Fruit fly (Drosophila melanogaster) whole organism, embryonic: ENCODE results near the gene CG31636.
A peak's percentile ranks its signal among the peaks of the same experiment; 100 is the strongest.

Source experiments
- Adf1 ChIP-seq: fragments of 200-800 bp; sonication (Bioruptor generic); IDR thresholded peaks from 2 replicates; pipeline ENCODE4 v1.3.6; 2022; ENCODE audit warnings: missing biosample characterization, missing genetic modification characterization
- CG10543 ChIP-seq: fragments of 200-800 bp; sonication (Bioruptor generic); optimal IDR thresholded peaks from 3 replicates; lab custom pipeline; 2017; ENCODE audit warnings: missing biosample characterization, mild to moderate bottlenecking, missing genetic modification characterization, moderate library complexity
- CG11560 ChIP-seq: fragments of 200-800 bp; sonication (Bioruptor generic); IDR thresholded peaks from 3 replicates; pipeline ENCODE4 v1.3.6; 2022; ENCODE audit warnings: missing biosample characterization, missing genetic modification characterization
- CG11723 ChIP-seq: fragments of 200-800 bp; sonication (Bioruptor generic); optimal IDR thresholded peaks from 2 replicates; lab custom pipeline; 2017; ENCODE audit warnings: missing biosample characterization, mild to moderate bottlenecking, missing genetic modification characterization
- CG12744 ChIP-seq: fragments of 200-800 bp; sonication (Bioruptor generic); optimal IDR thresholded peaks from 2 replicates; lab custom pipeline; 2016; ENCODE audit warnings: missing biosample characterization, missing genetic modification characterization
- CG14710 ChIP-seq: fragments of 200-800 bp; sonication (Bioruptor generic); optimal IDR thresholded peaks from 3 replicates; lab custom pipeline; 2019; ENCODE audit warnings: missing biosample characterization, mild to moderate bottlenecking, missing genetic modification characterization, moderate library complexity
- CG15601 ChIP-seq: fragments of 200-800 bp; sonication (Bioruptor generic); optimal IDR thresholded peaks from 3 replicates; lab custom pipeline; 2019; ENCODE audit warnings: missing biosample characterization, mild to moderate bottlenecking, missing genetic modification characterization, moderate library complexity
- CG17361 ChIP-seq: fragments of 200-800 bp; sonication (Bioruptor generic); IDR thresholded peaks from 3 replicates; pipeline ENCODE4 v1.3.6; 2022; ENCODE audit warnings: missing biosample characterization, missing genetic modification characterization
- CG17568 ChIP-seq: fragments of 200-800 bp; sonication (Bioruptor generic); optimal IDR thresholded peaks from 2 replicates; lab custom pipeline; 2018; ENCODE audit warnings: missing biosample characterization, mild to moderate bottlenecking, missing genetic modification characterization, moderate library complexity
- CG30431 ChIP-seq: fragments of 200-800 bp; sonication (Bioruptor generic); optimal IDR thresholded peaks from 2 replicates; lab custom pipeline; 2017; ENCODE audit warnings: missing biosample characterization, missing genetic modification characterization
- CG3847 ChIP-seq: fragments of 200-800 bp; sonication (Bioruptor generic); IDR thresholded peaks from 2 replicates; pipeline ENCODE4 v1.3.6; 2022; ENCODE audit warnings: missing biosample characterization, missing genetic modification characterization
- CG42726 ChIP-seq: fragments of 200-800 bp; sonication (Bioruptor generic); IDR thresholded peaks from 2 replicates; pipeline ENCODE4 v1.3.6; 2022; ENCODE audit warnings: missing biosample characterization, missing genetic modification characterization; ENCODE audit not compliant: partially characterized antibody
- CG4282 ChIP-seq: fragments of 200-800 bp; sonication (Bioruptor generic); optimal IDR thresholded peaks from 2 replicates; lab custom pipeline; 2016; ENCODE audit warnings: missing biosample characterization, missing genetic modification characterization
- CG4360 ChIP-seq: fragments of 200-800 bp; sonication (Bioruptor generic); IDR thresholded peaks from 2 replicates; pipeline ENCODE4 v1.3.6; 2022; ENCODE audit warnings: missing biosample characterization, missing genetic modification characterization
- CG6254 ChIP-seq: fragments of 200-800 bp; sonication (Bioruptor generic); optimal IDR thresholded peaks from 3 replicates; lab custom pipeline; 2017; ENCODE audit warnings: mild to moderate bottlenecking, missing biosample characterization, missing genetic modification reagents, missing genetic modification characterization
- CG7987 ChIP-seq: fragments of 200-800 bp; sonication (Bioruptor generic); optimal IDR thresholded peaks from 2 replicates; lab custom pipeline; 2018; ENCODE audit warnings: missing biosample characterization, mild to moderate bottlenecking, missing genetic modification characterization, moderate library complexity
- CG9215 ChIP-seq: fragments of 200-800 bp; sonication (Bioruptor generic); IDR thresholded peaks from 2 replicates; pipeline ENCODE4 v1.3.6; 2022; ENCODE audit warnings: missing biosample characterization, missing genetic modification characterization
- Doc2 ChIP-seq: fragments of 200-800 bp; sonication (Bioruptor generic); IDR thresholded peaks from 2 replicates; pipeline ENCODE4 v1.3.6; 2022; ENCODE audit warnings: missing biosample characterization, missing genetic modification characterization
- Ets97D ChIP-seq: fragments of 200-800 bp; sonication (Bioruptor generic); optimal IDR thresholded peaks from 3 replicates; lab custom pipeline; 2016; ENCODE audit warnings: missing biosample characterization, missing genetic modification characterization
- Gsc ChIP-seq: fragments of 200-800 bp; sonication (Bioruptor generic); IDR thresholded peaks from 2 replicates; pipeline ENCODE4 v1.3.6; 2022; ENCODE audit warnings: missing biosample characterization, missing genetic modification characterization
- H2.0 ChIP-seq: fragments of 200-800 bp; sonication (Bioruptor generic); IDR thresholded peaks from 2 replicates; pipeline ENCODE4 v1.3.6; 2022; ENCODE audit warnings: missing biosample characterization, missing genetic modification characterization
- HLH3B ChIP-seq: fragments of 200-800 bp; sonication (Bioruptor generic); IDR thresholded peaks from 2 replicates; pipeline ENCODE4 v1.3.6; 2022; ENCODE audit warnings: missing biosample characterization, missing genetic modification characterization
- Hand ChIP-seq: fragments of 200-800 bp; sonication (Bioruptor generic); optimal IDR thresholded peaks from 2 replicates; lab custom pipeline; 2017; ENCODE audit warnings: mild to moderate bottlenecking, missing biosample characterization, missing genetic modification reagents, missing genetic modification characterization
- Hmr ChIP-seq: fragments of 200-800 bp; sonication (Bioruptor generic); optimal IDR thresholded peaks from 3 replicates; lab custom pipeline; 2017; ENCODE audit warnings: mild to moderate bottlenecking, missing biosample characterization, missing genetic modification reagents, missing genetic modification characterization
- Hmx ChIP-seq: fragments of 200-800 bp; sonication (Bioruptor generic); optimal IDR thresholded peaks from 2 replicates; lab custom pipeline; 2016; ENCODE audit warnings: missing biosample characterization, missing genetic modification characterization
- Hr39 ChIP-seq: fragments of >200 bp; optimal IDR thresholded peaks from 2 replicates; lab custom pipeline; 2017
- Hr51 ChIP-seq, 2 experiments: fragments of 200-800 bp; sonication (Bioruptor generic); optimal IDR thresholded peaks; 2 replicates in 1 of 2; 3 replicates in 1 of 2; lab custom pipeline; 2016 to 2018; ENCODE audit warnings: missing biosample characterization in 2 of 2, missing genetic modification characterization in 2 of 2, mild to moderate bottlenecking in 1 of 2, moderate library complexity in 1 of 2
- Jarid2 ChIP-seq: fragments of 200-800 bp; sonication (Bioruptor generic); optimal IDR thresholded peaks from 3 replicates; lab custom pipeline; 2017; ENCODE audit warnings: mild to moderate bottlenecking, missing biosample characterization, missing genetic modification reagents, missing genetic modification characterization
- Kr ChIP-seq: fragments of 200-800 bp; sonication (Bioruptor generic); optimal IDR thresholded peaks from 2 replicates; lab custom pipeline; 2017; ENCODE audit warnings: missing biosample characterization, mild to moderate bottlenecking, missing genetic modification characterization
- Mad ChIP-seq: fragments of 200-800 bp; sonication (Bioruptor generic); optimal IDR thresholded peaks from 2 replicates; lab custom pipeline; 2016; ENCODE audit warnings: missing biosample characterization, missing genetic modification characterization
- Poxn ChIP-seq: fragments of 200-800 bp; sonication (Bioruptor generic); IDR thresholded peaks from 2 replicates; pipeline ENCODE4 v1.3.6; 2022; ENCODE audit warnings: missing biosample characterization, missing genetic modification characterization
- Side ChIP-seq: fragments of 200-800 bp; sonication (Bioruptor generic); optimal IDR thresholded peaks from 2 replicates; lab custom pipeline; 2016; ENCODE audit warnings: missing biosample characterization, missing genetic modification characterization
- Sry-β ChIP-seq: fragments of 200-800 bp; sonication (Bioruptor generic); optimal IDR thresholded peaks from 2 replicates; lab custom pipeline; 2018; ENCODE audit warnings: missing biosample characterization, mild to moderate bottlenecking, missing genetic modification characterization, moderate library complexity
- abd-A ChIP-seq: fragments of 200-800 bp; sonication (Bioruptor generic); optimal IDR thresholded peaks from 3 replicates; lab custom pipeline; 2019; ENCODE audit warnings: missing biosample characterization, mild to moderate bottlenecking, missing genetic modification characterization, moderate library complexity
- ac ChIP-seq: fragments of 200-800 bp; sonication (Bioruptor generic); optimal IDR thresholded peaks from 3 replicates; lab custom pipeline; 2017; ENCODE audit warnings: missing biosample characterization, mild to moderate bottlenecking, missing genetic modification characterization
- aop ChIP-seq: fragments of 200-800 bp; sonication (Bioruptor generic); IDR thresholded peaks from 2 replicates; pipeline ENCODE4 v1.3.6; 2022; ENCODE audit warnings: missing biosample characterization, missing genetic modification characterization
- bbx ChIP-seq: fragments of 200-800 bp; sonication (Bioruptor generic); IDR thresholded peaks from 2 replicates; pipeline ENCODE4 v1.3.6; 2022; ENCODE audit warnings: missing biosample characterization, missing genetic modification characterization; ENCODE audit not compliant: partially characterized antibody
- cad ChIP-seq: fragments of >200 bp; optimal IDR thresholded peaks from 2 replicates; lab custom pipeline; 2017; ENCODE audit warnings: missing biosample characterization, missing genetic modification characterization
- cwo ChIP-seq: fragments of 200-800 bp; sonication (Bioruptor generic); optimal IDR thresholded peaks from 3 replicates; lab custom pipeline; 2017; ENCODE audit warnings: missing biosample characterization, missing genetic modification characterization, mild to moderate bottlenecking, moderate library complexity, missing genetic modification reagents
- en ChIP-seq: fragments of 200-800 bp; sonication (Bioruptor generic); optimal IDR thresholded peaks from 2 replicates; lab custom pipeline; 2016; ENCODE audit warnings: missing biosample characterization, missing genetic modification characterization
- eyg ChIP-seq: fragments of 200-800 bp; sonication (Bioruptor generic); optimal IDR thresholded peaks from 3 replicates; lab custom pipeline; 2016; ENCODE audit warnings: missing biosample characterization, missing genetic modification characterization
- fru ChIP-seq: fragments of >200 bp; optimal IDR thresholded peaks from 2 replicates; lab custom pipeline; 2017
- gfzf ChIP-seq: fragments of 200-800 bp; sonication (Bioruptor generic); optimal IDR thresholded peaks from 2 replicates; lab custom pipeline; 2016; ENCODE audit warnings: missing biosample characterization, mild to moderate bottlenecking, missing genetic modification characterization, moderate library complexity
- gsb ChIP-seq: fragments of 200-800 bp; sonication (Bioruptor generic); IDR thresholded peaks from 2 replicates; pipeline ENCODE4 v1.3.6; 2022; ENCODE audit warnings: missing biosample characterization, missing genetic modification characterization
- pan ChIP-seq, 4 experiments: fragments of >200 bp in 3 of 4; fragments of 200-800 bp in 1 of 4; sonication (Bioruptor generic) in 1 of 4; optimal IDR thresholded peaks in 3 of 4; IDR thresholded peaks in 1 of 4; 2 replicates each; pipeline versions ENCODE4 v1.3.6 to Lab custom; 2017 to 2022; ENCODE audit warnings: missing biosample characterization in 2 of 4, missing genetic modification characterization in 2 of 4, mixed read lengths in 1 of 4
- sc ChIP-seq, 3 experiments: fragments of >200 bp in 2 of 3; fragments of 200-800 bp in 1 of 3; sonication (Bioruptor generic) in 1 of 3; optimal IDR thresholded peaks; 2 replicates in 2 of 3; 3 replicates in 1 of 3; lab custom pipeline; 2017; ENCODE audit warnings: mild to moderate bottlenecking in 1 of 3, missing biosample characterization in 1 of 3, missing genetic modification characterization in 1 of 3, missing genetic modification reagents in 1 of 3
- sens ChIP-seq: fragments of 200-800 bp; sonication (Bioruptor generic); peaks from one replicate; lab custom pipeline; 2016; ENCODE audit warnings: missing biosample characterization, missing genetic modification characterization
- toy ChIP-seq: fragments of 200-800 bp; sonication (Bioruptor generic); IDR thresholded peaks from 2 replicates; pipeline ENCODE4 v1.3.6; 2022; ENCODE audit warnings: missing biosample characterization, missing genetic modification characterization
- unc-4 ChIP-seq: fragments of 200-800 bp; sonication (Bioruptor generic); IDR thresholded peaks from 2 replicates; pipeline ENCODE4 v1.3.6; 2022; ENCODE audit warnings: missing biosample characterization, missing genetic modification characterization; ENCODE audit not compliant: partially characterized antibody

CG31636 gene

DNA sequence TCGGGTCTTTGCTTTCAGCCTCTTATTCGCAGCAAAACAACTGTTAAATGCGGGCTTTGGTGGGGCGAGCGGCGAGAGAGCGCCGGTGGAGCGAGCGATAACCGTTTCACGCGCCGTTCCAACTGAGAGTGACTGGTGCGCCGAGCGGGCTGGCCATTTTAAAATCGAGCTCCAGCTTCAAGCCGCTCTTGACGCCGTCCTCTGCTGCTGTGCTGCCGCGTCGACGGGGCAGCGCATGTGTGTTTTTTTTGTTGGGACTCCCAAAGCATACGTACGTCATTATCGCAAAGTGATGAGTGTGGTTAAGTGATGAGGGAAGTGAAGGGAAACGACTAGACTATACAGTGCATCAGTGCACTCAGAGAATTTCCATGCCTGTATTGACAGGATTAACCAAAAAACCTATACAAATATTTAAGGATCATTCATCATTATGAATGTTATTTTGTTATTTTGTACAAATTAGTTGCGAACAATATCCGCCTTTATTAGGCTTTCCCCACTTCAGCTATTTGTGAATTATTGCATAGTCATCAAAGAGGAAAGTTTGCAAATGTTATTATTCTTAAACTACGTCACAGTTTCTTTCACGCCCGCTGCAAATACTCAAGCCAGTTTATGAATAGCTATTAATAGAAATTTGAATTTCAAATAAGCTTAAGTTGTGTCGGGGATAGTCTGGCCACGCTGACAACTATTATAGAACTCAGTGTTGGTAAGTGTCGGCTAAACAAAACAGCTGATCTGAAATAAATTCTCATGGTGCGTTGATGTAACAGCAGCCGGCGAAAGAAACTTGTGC, 15.5 kb upstream of the CG31636 start, which contains the start of gene Spn27A (continued):
- TF ChIP-seq Hmx (GFP tag; lab: Kevin White, UChicago) (no peak), Gsc (GFP tag; lab: Robert Waterston, UW) (no peak), sens (GFP tag; lab: Kevin White, UChicago) (peak; percentile 97), CG12744 (no peak), Mad (no peak), aop (GFP tag; lab: Robert Waterston, UW) (no peak), Doc2 (GFP tag; lab: Robert Waterston, UW) (no peak), CG30431 (peak; percentile 22), CG14710 (tag; lab: Kevin White, UChicago) (peak; percentile 75), cad (no peak), pan (optimal IDR thresholded peaks at IDR 0.05; lab: Kevin White, UChicago) (no peak), pan (GFP tag; optimal IDR thresholded peaks at IDR 0.05 in 1 of 2, IDR thresholded peaks at IDR 0.05 in 1 of 2) (peak in 1 of 2 experiments; percentile 53), Poxn (no peak), fru (lab: Kevin White, UChicago) (no peak), H2.0 (GFP tag; lab: Robert Waterston, UW) (no peak), Hr51 (GFP tag; optimal IDR thresholded peaks at IDR 0.05; lab: Kevin White, UChicago) (peak in 1 of 2 experiments; percentile 30), ac (GFP tag; lab: Kevin White, UChicago) (no peak), bbx (GFP tag; lab: Robert Waterston, UW) (0 out of 2 replicates have a peak, but pooled peaks have one; percentile 25), HLH3B (peak; percentile 54), Jarid2 (peak; percentile 64), CG11560 (tag; lab: Robert Waterston, UW) (no peak), Side (GFP tag; lab: Kevin White, UChicago) (peak; percentile 54), CG6254 (GFP tag; lab: Kevin White, UChicago) (no peak), toy (GFP tag; lab: Robert Waterston, UW) (no peak), CG4282 (GFP tag; lab: Kevin White, UChicago) (no peak), CG4360 (GFP tag; lab: Robert Waterston, UW) (peak; percentile 5; the same call in 1 of the 2 replicates), CG11723 (GFP tag; lab: Kevin White, UChicago) (peak; percentile 35), Hr39 (lab: Kevin White, UChicago) (no peak), CG15601 (tag; lab: Kevin White, UChicago) (peak; percentile 62), sc (optimal IDR thresholded peaks at IDR 0.05; lab: Kevin White, UChicago) (no peak), sc (GFP tag; optimal IDR thresholded peaks at IDR 0.05; lab: Kevin White, UChicago) (peak; percentile 49), Adf1 (GFP tag; lab: Robert Waterston, UW) (peak; percentile 93), Sry-β (GFP tag; lab: Kevin White, UChicago) (peak; percentile 54), Ets97D (GFP tag; lab: Kevin White, UChicago) (peak; percentile 65), CG42726 (GFP tag; lab: Robert Waterston, UW) (no peak), unc-4 (GFP tag; lab: Robert Waterston, UW) (no peak), CG3847 (GFP tag; lab: Robert Waterston, UW) (peak; percentile 41), Hand (GFP tag; lab: Kevin White, UChicago) (no peak), abd-A (tag; lab: Kevin White, UChicago) (no peak), Hmr (GFP tag; lab: Kevin White, UChicago) (no peak), CG10543 (peak; percentile 23), CG7987 (no peak), Kr (GFP tag; lab: Kevin White, UChicago) (no peak), CG17568 (peak; percentile 25), cwo (GFP tag; lab: Kevin White, UChicago) (peak; percentile 9), CG9215 (GFP tag; lab: Robert Waterston, UW) (no peak), gsb (GFP tag; lab: Robert Waterston, UW) (no peak), en (peak; percentile 19), eyg (GFP tag; lab: Kevin White, UChicago) (peak; percentile 1), CG17361 (GFP tag; lab: Robert Waterston, UW) (peak; percentile 81), gfzf (GFP tag; lab: Kevin White, UChicago) (peak; percentile 57)
